Worm (Caenorhabditis elegans) whole organism, L3 larva: ENCODE measurements around the gene T24A6.20.

Experiments
- R02D3.7 ChIP-seq: fragments of 150-350 bp; optimal IDR thresholded peaks from 2 replicates; lab custom pipeline; 2014; ENCODE audit warnings: missing biosample characterization, missing genetic modification characterization
- ZK546.5 ChIP-seq: sonication (generic microtip); optimal IDR thresholded peaks from 2 replicates; lab custom pipeline; 2017; ENCODE audit warnings: missing biosample characterization, missing genetic modification characterization
- aly-2 ChIP-seq: fragments of 150-350 bp; optimal IDR thresholded peaks from 2 replicates; lab custom pipeline; 2014; ENCODE audit warnings: missing biosample characterization, missing genetic modification characterization
- ceh-82 ChIP-seq: fragments of 150-350 bp; optimal IDR thresholded peaks from 2 replicates; lab custom pipeline; 2014; ENCODE audit warnings: missing biosample characterization, missing genetic modification characterization
- ceh-9 ChIP-seq: sonication (generic microtip); optimal IDR thresholded peaks from 2 replicates; lab custom pipeline; 2018; ENCODE audit warnings: missing biosample characterization, missing genetic modification characterization
- daf-12 ChIP-seq: fragments of 150-350 bp; optimal IDR thresholded peaks from 2 replicates; lab custom pipeline; 2014; ENCODE audit warnings: missing biosample characterization, missing genetic modification reagents, missing genetic modification characterization
- egl-27 ChIP-seq: sonication (generic microtip); optimal IDR thresholded peaks from 4 replicates; lab custom pipeline; 2017; ENCODE audit warnings: missing biosample characterization, missing genetic modification reagents, missing genetic modification characterization
- egl-5 ChIP-seq: fragments of 150-350 bp; optimal IDR thresholded peaks from 2 replicates; lab custom pipeline; 2017; ENCODE audit warnings: missing biosample characterization, missing genetic modification reagents, missing genetic modification characterization, inconsistent platforms
- elt-1 ChIP-seq: fragments of 150-350 bp; optimal IDR thresholded peaks from 2 replicates; lab custom pipeline; 2014; ENCODE audit warnings: missing biosample characterization, missing genetic modification characterization
- elt-2 ChIP-seq: sonication (generic microtip); optimal IDR thresholded peaks from 2 replicates; lab custom pipeline; 2016; ENCODE audit warnings: missing genetic modification reagents, mild to moderate bottlenecking, missing genetic modification characterization, missing compliant biosample characterization
- elt-3 ChIP-seq, 3 experiments: fragments of 150-350 bp in 1 of 3; sonication (generic microtip) in 2 of 3; optimal IDR thresholded peaks; 2 replicates in 2 of 3; 4 replicates in 1 of 3; lab custom pipeline; 2014 to 2017; ENCODE audit warnings: missing biosample characterization in 3 of 3, missing genetic modification characterization in 3 of 3
- eor-1 ChIP-seq, 2 experiments: fragments of 150-350 bp; optimal IDR thresholded peaks; 2 replicates each; lab custom pipeline; 2014 to 2018; ENCODE audit warnings: missing biosample characterization in 2 of 2, missing genetic modification characterization in 2 of 2
- fkh-10 ChIP-seq: sonication (generic microtip); optimal IDR thresholded peaks from 2 replicates; lab custom pipeline; 2017; ENCODE audit warnings: missing biosample characterization, missing genetic modification reagents, missing genetic modification characterization
- fkh-2 ChIP-seq: fragments of 150-350 bp; optimal IDR thresholded peaks from 2 replicates; lab custom pipeline; 2014; ENCODE audit warnings: missing biosample characterization, missing genetic modification reagents, missing genetic modification characterization
- fos-1 ChIP-seq: fragments of 150-350 bp; optimal IDR thresholded peaks from 2 replicates; lab custom pipeline; 2014; ENCODE audit warnings: missing biosample characterization, missing genetic modification characterization
- hmg-11 ChIP-seq: sonication (generic microtip); optimal IDR thresholded peaks from 2 replicates; lab custom pipeline; 2016; ENCODE audit warnings: missing genetic modification characterization, missing compliant biosample characterization
- jun-1 ChIP-seq: fragments of 150-350 bp; optimal IDR thresholded peaks from 2 replicates; lab custom pipeline; 2014; ENCODE audit warnings: missing biosample characterization, missing genetic modification reagents, missing genetic modification characterization
- lin-15B ChIP-seq: fragments of 150-350 bp; optimal IDR thresholded peaks from 2 replicates; lab custom pipeline; 2014; ENCODE audit warnings: missing biosample characterization, missing genetic modification characterization
- lin-39 ChIP-seq: fragments of 150-350 bp; optimal IDR thresholded peaks from 2 replicates; lab custom pipeline; 2018; ENCODE audit warnings: missing biosample characterization, missing genetic modification reagents, missing genetic modification characterization
- lsy-12 ChIP-seq: sonication (generic microtip); optimal IDR thresholded peaks from 2 replicates; lab custom pipeline; 2016; ENCODE audit warnings: mild to moderate bottlenecking, missing genetic modification characterization, missing compliant biosample characterization
- mdl-1 ChIP-seq: fragments of 150-350 bp; optimal IDR thresholded peaks from 2 replicates; lab custom pipeline; 2014; ENCODE audit warnings: missing biosample characterization, missing genetic modification characterization
- mml-1 ChIP-seq: fragments of 150-350 bp; sonication (generic microtip); optimal IDR thresholded peaks from 3 replicates; lab custom pipeline; 2014; ENCODE audit warnings: missing biosample characterization, missing genetic modification characterization
- nfya-1 ChIP-seq: sonication (generic microtip); optimal IDR thresholded peaks from 2 replicates; lab custom pipeline; 2017; ENCODE audit warnings: missing genetic modification characterization, mild to moderate bottlenecking, missing compliant biosample characterization, antibody characterized with exemption, moderate library complexity; ENCODE audit not compliant: insufficient read depth
- nhr-11 ChIP-seq: fragments of 150-350 bp; optimal IDR thresholded peaks from 2 replicates; lab custom pipeline; 2014; ENCODE audit warnings: missing biosample characterization, missing genetic modification characterization
- nhr-237 ChIP-seq: fragments of 150-350 bp; optimal IDR thresholded peaks from 2 replicates; lab custom pipeline; 2014; ENCODE audit warnings: missing biosample characterization, missing genetic modification characterization
- nhr-28 ChIP-seq: fragments of 150-350 bp; optimal IDR thresholded peaks from 2 replicates; lab custom pipeline; 2014; ENCODE audit warnings: missing biosample characterization, missing genetic modification characterization
- nhr-67 ChIP-seq: fragments of 150-350 bp; optimal IDR thresholded peaks from 2 replicates; lab custom pipeline; 2014; ENCODE audit warnings: missing biosample characterization, missing genetic modification characterization
- nhr-77 ChIP-seq: fragments of 150-350 bp; optimal IDR thresholded peaks from 2 replicates; lab custom pipeline; 2014; ENCODE audit warnings: missing biosample characterization, missing genetic modification characterization
- pha-4 ChIP-seq: fragments of 150-350 bp; optimal IDR thresholded peaks from 2 replicates; lab custom pipeline; 2014; ENCODE audit warnings: missing biosample characterization, missing genetic modification reagents, missing genetic modification characterization
- pqm-1 ChIP-seq: fragments of 150-350 bp; optimal IDR thresholded peaks from 2 replicates; lab custom pipeline; 2017; ENCODE audit warnings: missing biosample characterization, missing genetic modification characterization, inconsistent platforms
- sea-2 ChIP-seq: fragments of 150-350 bp; sonication (generic microtip); optimal IDR thresholded peaks from 4 replicates; lab custom pipeline; 2014; ENCODE audit warnings: missing biosample characterization, missing genetic modification reagents, missing genetic modification characterization
- skn-1 ChIP-seq: fragments of 150-350 bp; optimal IDR thresholded peaks from 2 replicates; lab custom pipeline; 2014; ENCODE audit warnings: missing biosample characterization, missing genetic modification characterization
- snpc-4 ChIP-seq: fragments of 150-350 bp; optimal IDR thresholded peaks from 2 replicates; lab custom pipeline; 2014; ENCODE audit warnings: missing biosample characterization, missing genetic modification characterization
- tbx-2 ChIP-seq: sonication (generic microtip); optimal IDR thresholded peaks from 2 replicates; lab custom pipeline; 2016; ENCODE audit warnings: mild to moderate bottlenecking, missing genetic modification characterization, missing compliant biosample characterization
- unc-39 ChIP-seq: sonication (generic microtip); optimal IDR thresholded peaks from 4 replicates; lab custom pipeline; 2017; ENCODE audit warnings: missing biosample characterization, missing genetic modification characterization
- unc-62 ChIP-seq: fragments of 150-350 bp; sonication (generic microtip); optimal IDR thresholded peaks from 4 replicates; lab custom pipeline; 2014; ENCODE audit warnings: missing biosample characterization, missing genetic modification reagents, missing genetic modification characterization
- zag-1 ChIP-seq: fragments of 150-350 bp; optimal IDR thresholded peaks from 2 replicates; lab custom pipeline; 2014; ENCODE audit warnings: missing biosample characterization, missing genetic modification characterization
- ztf-11 ChIP-seq: fragments of 150-350 bp; optimal IDR thresholded peaks from 2 replicates; lab custom pipeline; 2014; ENCODE audit warnings: missing biosample characterization, missing genetic modification characterization
- ztf-4 ChIP-seq: fragments of 150-350 bp; optimal IDR thresholded peaks from 2 replicates; lab custom pipeline; 2014; ENCODE audit warnings: missing biosample characterization, missing genetic modification characterization

Gene T24A6.20

DNA sequence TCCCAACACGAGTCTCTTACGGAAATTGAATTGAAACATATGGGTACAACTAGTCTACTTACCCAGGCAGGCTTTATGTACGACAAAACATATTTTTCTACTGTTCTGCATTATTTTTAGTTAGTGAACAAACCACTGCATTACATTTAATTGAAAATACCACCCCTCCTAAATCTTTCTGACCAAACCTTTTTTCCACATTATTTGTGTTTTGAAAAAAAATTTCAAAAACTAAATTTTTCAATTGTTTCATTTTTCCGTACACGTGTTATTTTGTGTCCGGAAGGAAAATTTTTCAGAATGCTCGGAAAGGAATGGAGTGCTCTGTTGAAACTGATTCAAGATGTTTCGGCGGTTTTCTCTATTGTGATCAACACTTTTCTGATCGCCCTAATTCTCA is 40.6 kb upstream of the T24A6.20 start, which contains the start of gene str-226:
Gene str-226 (plus strand): TSS at position 301 of the 400 bp plus-strand sequence.
- no peak for TF ChIP-seq nhr-67
- TF ChIP-seq elt-1 (tag; lab: Kevin White, UChicago): no peak
- no peak for TF ChIP-seq fkh-2

DNA sequence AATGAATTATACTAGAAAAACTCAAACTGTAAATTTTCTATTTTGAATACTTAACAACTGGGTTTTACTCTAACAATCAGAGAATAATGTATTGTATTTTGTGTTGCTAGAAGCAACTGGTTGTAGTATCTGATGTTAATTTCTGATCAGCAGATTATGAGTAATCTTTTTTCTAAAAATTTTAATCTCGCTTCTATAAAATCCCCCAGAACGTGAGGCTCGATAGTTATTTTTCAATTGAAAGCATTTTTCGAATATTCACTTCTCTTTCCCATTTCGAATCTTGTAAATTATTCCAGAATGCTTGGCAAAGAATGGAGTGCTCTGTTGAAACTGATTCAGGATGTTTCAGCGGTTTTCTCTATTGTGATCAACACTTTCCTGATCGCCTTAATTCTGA is 35.0 kb upstream of the T24A6.20 start, which contains the start of gene str-227:
Gene str-227 (plus strand): TSS at position 301 of the 400 bp plus-strand sequence.
- TF ChIP-seq aly-2 (no peak), nhr-28 (no peak), nhr-237 (tag; lab: Kevin White, UChicago) (no peak), lin-39 (tag; lab: Kevin White, UChicago) (no peak), daf-12 (tag; lab: Kevin White, UChicago) (no peak), jun-1 (tag; lab: Kevin White, UChicago) (no peak), nhr-77 (no peak), skn-1 (no peak), mdl-1 (no peak), nhr-11 (tag; lab: Kevin White, UChicago) (no peak), mml-1 (tag; lab: Kevin White, UChicago) (no peak), egl-27 (tag; lab: Kevin White, UChicago) (no peak), snpc-4 (tag; lab: Kevin White, UChicago) (no peak), ztf-4 (tag; lab: Kevin White, UChicago) (no peak), eor-1 (tag; optimal IDR thresholded peaks at IDR 0.05; lab: Kevin White, UChicago) (no peak), elt-3 (tag; optimal IDR thresholded peaks at IDR 0.05; lab: Kevin White, UChicago) (no peak), pqm-1 (tag; lab: Kevin White, UChicago) (no peak), egl-5 (tag; lab: Kevin White, UChicago) (no peak), elt-2 (tag; lab: Kevin White, UChicago) (no peak)

DNA sequence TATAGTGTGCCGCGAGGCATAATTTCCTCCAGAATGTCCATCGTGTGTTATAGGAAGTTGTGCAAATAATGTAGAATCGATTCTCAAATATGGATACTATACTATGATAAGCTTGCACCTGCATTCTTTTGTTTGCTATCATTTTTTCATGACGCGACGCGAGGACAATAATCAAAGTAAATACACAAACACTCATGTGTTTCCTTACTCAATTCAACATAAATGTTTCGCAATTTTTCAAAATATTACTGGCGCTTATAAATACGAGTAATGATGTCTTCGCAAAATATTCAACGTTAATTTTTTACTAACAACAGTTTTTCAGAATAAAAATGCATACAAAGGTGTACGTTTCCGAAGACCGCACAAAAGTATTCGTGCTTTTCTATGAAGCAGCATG is 29.7 kb upstream of the T24A6.20 start, which contains the start of gene irg-1:
Gene irg-1 (plus strand): TSS at position 326 of the 400 bp plus-strand sequence.
- TF ChIP-seq pqm-1 (tag; lab: Kevin White, UChicago): peak; percentile 37
- no peak for TF ChIP-seq lsy-12 (tag; lab: Kevin White, UChicago)
- no peak for TF ChIP-seq nhr-77
- TF ChIP-seq, all 47 proteins: peak for 1

ce11 chrV:3524970-3525369 is 28.0 kb upstream of the T24A6.20 start, which contains the start of gene T24A6.7:
T24A6.7 (plus strand) TSS chrV:3525270.
- TF ChIP-seq lin-39 (tag; lab: Kevin White, UChicago) (no peak), fkh-10 (GFP tag; lab: Kevin White, UChicago) (no peak), snpc-4 (tag; lab: Kevin White, UChicago) (no peak), ceh-82 (no peak), aly-2 (no peak), unc-39 (tag; lab: Kevin White, UChicago) (no peak), ceh-9 (no peak), unc-62 (GFP tag; lab: Kevin White, UChicago) (no peak), egl-27 (tag; lab: Kevin White, UChicago) (no peak), hmg-11 (tag; lab: Kevin White, UChicago) (no peak), sea-2 (no peak), ZK546.5 (tag; lab: Kevin White, UChicago) (no peak), lin-15B (no peak), elt-2 (tag; lab: Kevin White, UChicago) (no peak), zag-1 (tag; lab: Kevin White, UChicago) (no peak), skn-1 (no peak), nhr-77 (no peak), ztf-11 (no peak), nfya-1 (tag; lab: Kevin White, UChicago) (no peak), fos-1 (tag; lab: Kevin White, UChicago) (no peak)

DNA sequence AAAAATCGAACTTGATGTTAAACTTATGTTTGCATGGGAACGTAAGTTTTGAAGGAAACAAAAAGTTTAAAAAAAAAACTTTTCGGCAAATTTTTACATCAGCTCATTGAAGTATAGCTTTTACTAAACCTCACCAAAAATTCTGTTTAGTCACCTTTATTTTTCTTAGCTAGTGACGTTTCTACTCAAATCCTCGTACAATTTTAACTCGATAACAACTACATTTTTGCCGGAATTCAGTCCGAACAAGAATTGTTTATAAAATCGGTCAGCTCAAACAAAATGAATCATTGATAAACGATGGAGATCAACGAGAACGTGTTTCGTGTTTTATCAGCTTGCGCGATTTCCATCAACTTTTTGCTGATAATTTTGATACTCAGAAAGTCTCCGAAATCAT is 26.1 kb upstream of the T24A6.20 start, which contains the start of gene str-260:
Gene str-260 (plus strand): TSS at position 301 of the 400 bp plus-strand sequence.
- TF ChIP-seq ztf-11 (no peak), tbx-2 (tag; lab: Kevin White, UChicago) (no peak), egl-27 (tag; lab: Kevin White, UChicago) (no peak), nfya-1 (tag; lab: Kevin White, UChicago) (no peak), R02D3.7 (tag; lab: Kevin White, UChicago) (no peak), unc-62 (GFP tag; lab: Kevin White, UChicago) (no peak), jun-1 (tag; lab: Kevin White, UChicago) (no peak), sea-2 (no peak), nhr-67 (no peak), mml-1 (tag; lab: Kevin White, UChicago) (no peak), eor-1 (tag; optimal IDR thresholded peaks at IDR 0.05; lab: Kevin White, UChicago) (no peak), lin-15B (no peak), lsy-12 (tag; lab: Kevin White, UChicago) (no peak), unc-39 (tag; lab: Kevin White, UChicago) (no peak), pha-4 (no peak), skn-1 (no peak), hmg-11 (tag; lab: Kevin White, UChicago) (no peak), zag-1 (tag; lab: Kevin White, UChicago) (no peak), nhr-28 (no peak), aly-2 (no peak)
